Fruit fly (Drosophila melanogaster) whole organism, embryonic: ENCODE measurements around the gene CG15279.

Experiments
- Ada2b ChIP-seq: fragments of 200-800 bp; sonication (Bioruptor generic); IDR thresholded peaks from 2 replicates; pipeline ENCODE4 v1.3.6; 2022; ENCODE audit warnings: missing biosample characterization, missing genetic modification characterization
- C15 ChIP-seq: fragments of 200-800 bp; sonication (Bioruptor generic); IDR thresholded peaks from 3 replicates; pipeline ENCODE4 v1.3.6; 2022; ENCODE audit warnings: missing biosample characterization, missing genetic modification characterization
- CG11085 ChIP-seq: fragments of 200-800 bp; sonication (Bioruptor generic); IDR thresholded peaks from 2 replicates; pipeline ENCODE4 v1.3.6; 2022; ENCODE audit warnings: missing biosample characterization, missing genetic modification characterization
- CG12071 ChIP-seq: fragments of 200-800 bp; sonication (Bioruptor generic); optimal IDR thresholded peaks from 3 replicates; lab custom pipeline; 2018; ENCODE audit warnings: missing biosample characterization, mild to moderate bottlenecking, missing genetic modification characterization
- CG12769 ChIP-seq: fragments of 200-800 bp; sonication (Bioruptor generic); optimal IDR thresholded peaks from 2 replicates; lab custom pipeline; 2019; ENCODE audit warnings: missing biosample characterization, mild to moderate bottlenecking, missing genetic modification characterization, moderate library complexity
- CG3838 ChIP-seq: fragments of 200-800 bp; sonication (Bioruptor generic); optimal IDR thresholded peaks from 3 replicates; lab custom pipeline; 2016; ENCODE audit warnings: missing biosample characterization, missing genetic modification characterization
- CG4282 ChIP-seq: fragments of 200-800 bp; sonication (Bioruptor generic); optimal IDR thresholded peaks from 2 replicates; lab custom pipeline; 2016; ENCODE audit warnings: missing biosample characterization, missing genetic modification characterization
- CrebB ChIP-seq: fragments of 200-800 bp; sonication (Bioruptor generic); optimal IDR thresholded peaks from 3 replicates; lab custom pipeline; 2018; ENCODE audit warnings: missing biosample characterization, mild to moderate bottlenecking, missing genetic modification characterization
- HLH54F ChIP-seq: fragments of 200-800 bp; sonication (Bioruptor generic); optimal IDR thresholded peaks from 3 replicates; lab custom pipeline; 2016; ENCODE audit warnings: missing biosample characterization, missing genetic modification characterization
- HmgD ChIP-seq: fragments of 200-800 bp; sonication (Bioruptor generic); optimal IDR thresholded peaks from 3 replicates; lab custom pipeline; 2016; ENCODE audit warnings: missing biosample characterization, missing genetic modification characterization
- Meics ChIP-seq: fragments of 200-800 bp; sonication (Bioruptor generic); optimal IDR thresholded peaks from 2 replicates; lab custom pipeline; 2017; ENCODE audit warnings: missing biosample characterization, mild to moderate bottlenecking, missing genetic modification characterization
- Sry-δ ChIP-seq: fragments of 200-800 bp; sonication (Bioruptor generic); optimal IDR thresholded peaks from 2 replicates; lab custom pipeline; 2016; ENCODE audit warnings: missing biosample characterization, missing genetic modification characterization
- fd3F ChIP-seq: fragments of 200-800 bp; sonication (Bioruptor generic); optimal IDR thresholded peaks from 2 replicates; lab custom pipeline; 2018; ENCODE audit warnings: missing biosample characterization, mild to moderate bottlenecking, missing genetic modification characterization, moderate library complexity
- psq ChIP-seq: fragments of 200-800 bp; sonication (Bioruptor generic); optimal IDR thresholded peaks from 2 replicates; lab custom pipeline; 2017; ENCODE audit warnings: missing biosample characterization, missing genetic modification characterization
- sima ChIP-seq: fragments of 200-800 bp; sonication (Bioruptor generic); optimal IDR thresholded peaks from 2 replicates; lab custom pipeline; 2016; ENCODE audit warnings: missing biosample characterization, missing genetic modification characterization
- tgo ChIP-seq: fragments of 200-800 bp; sonication (Bioruptor generic); IDR thresholded peaks from 3 replicates; pipeline ENCODE4 v1.3.6; 2022; ENCODE audit warnings: missing biosample characterization, missing genetic modification characterization

Gene CG15279

DNA sequence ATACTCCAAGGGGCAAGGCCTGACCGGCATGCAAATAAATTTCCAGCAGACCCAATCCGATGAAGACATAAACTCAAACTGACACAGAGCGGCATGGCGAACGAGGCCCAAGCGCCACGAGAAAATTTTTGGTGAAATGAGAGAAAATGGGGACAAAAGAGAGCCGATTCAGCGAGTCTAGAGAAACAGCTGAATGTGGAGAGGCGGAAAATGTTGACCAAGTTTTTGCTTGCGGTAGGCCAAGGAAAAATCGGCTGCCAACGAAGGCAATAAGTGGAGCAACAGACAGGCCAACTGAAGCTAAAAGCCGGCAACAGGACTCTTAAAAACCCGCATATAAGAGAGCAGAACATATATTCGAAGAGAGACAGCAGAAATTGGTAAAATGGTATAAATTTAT is 54.0 kb downstream of the CG15279 start (continued):
- no peak for TF ChIP-seq CG12071 (GFP tag; lab: Kevin White, UChicago)
- TF ChIP-seq Sry-δ (GFP tag; lab: Kevin White, UChicago), result no peak
- TF ChIP-seq psq (GFP tag; lab: Kevin White, UChicago), result no peak
- TF ChIP-seq HLH54F (GFP tag; lab: Kevin White, UChicago), result no peak
- no peak for TF ChIP-seq fd3F
- no peak for TF ChIP-seq C15 (GFP tag; lab: Robert Waterston, UW)

DNA sequence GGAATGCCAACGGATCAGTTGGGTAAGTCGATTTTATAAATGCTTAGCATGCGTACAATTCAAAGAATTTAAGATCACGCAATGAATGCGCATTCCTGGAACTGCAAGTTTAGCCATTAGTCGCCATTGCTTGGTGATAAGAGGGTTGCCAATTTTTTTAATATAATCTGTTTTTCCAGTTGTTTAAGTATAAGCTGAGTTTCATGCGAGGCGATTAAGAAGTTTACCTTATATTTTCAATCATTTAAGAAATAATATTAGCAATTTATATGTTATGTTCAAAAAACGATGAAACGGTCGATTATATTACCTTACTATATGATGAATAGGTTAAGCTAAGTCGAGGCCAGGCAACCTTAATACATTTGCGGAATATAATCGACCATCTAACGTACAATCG is 55.0 kb downstream of the CG15279 start, which contains the start of gene CG18420:
TSS of gene CG18420 (minus strand) at position 101 of the 400 bp plus-strand sequence.
- TF ChIP-seq CG11085 (GFP tag; lab: Robert Waterston, UW) (no peak), HmgD (GFP tag; lab: Kevin White, UChicago) (no peak), sima (GFP tag; lab: Kevin White, UChicago) (no peak), tgo (GFP tag; lab: Robert Waterston, UW) (no peak), CG12769 (no peak), CrebB (tag; lab: Kevin White, UChicago) (no peak), Ada2b (GFP tag; lab: Robert Waterston, UW) (no peak), CG4282 (GFP tag; lab: Kevin White, UChicago) (no peak), Meics (GFP tag; lab: Kevin White, UChicago) (no peak), CG3838 (GFP tag; lab: Kevin White, UChicago) (no peak)
